Fruit fly (Drosophila melanogaster) whole organism, wandering third instar larva: ENCODE data around the gene CG15210.

Source experiments
- Abd-B ChIP-seq: fragments of >200 bp; optimal IDR thresholded peaks from 2 replicates; lab custom pipeline; 2017; ENCODE audit warnings: missing biosample characterization, missing genetic modification characterization
- OdsH ChIP-seq: fragments of 200-800 bp; sonication (Bioruptor generic); optimal IDR thresholded peaks from 2 replicates; lab custom pipeline; 2016; ENCODE audit warnings: missing biosample characterization, mild to moderate bottlenecking, missing genetic modification characterization
- foxo ChIP-seq, 2 experiments: fragments of 200-800 bp; sonication (Bioruptor generic); optimal IDR thresholded peaks; 2 replicates in 1 of 2; 3 replicates in 1 of 2; lab custom pipeline; 2016 to 2017; ENCODE audit warnings: missing biosample characterization in 2 of 2, missing genetic modification characterization in 2 of 2
- h ChIP-seq: fragments of 200-800 bp; sonication (Bioruptor generic); optimal IDR thresholded peaks from 3 replicates; lab custom pipeline; 2016; ENCODE audit warnings: missing biosample characterization, mild to moderate bottlenecking, missing genetic modification characterization
- jim ChIP-seq: fragments of 175-275, 200-325 bp; sonication (Bioruptor generic); optimal IDR thresholded peaks from 2 replicates; lab custom pipeline; 2016; ENCODE audit warnings: missing biosample characterization, mild to moderate bottlenecking, missing genetic modification characterization
- lola ChIP-seq: fragments of >200 bp; optimal IDR thresholded peaks from 2 replicates; lab custom pipeline; 2017; ENCODE audit warnings: missing biosample characterization, missing genetic modification characterization
- sage ChIP-seq: fragments of 200-800 bp; sonication (Bioruptor generic); optimal IDR thresholded peaks from 2 replicates; lab custom pipeline; 2016; ENCODE audit warnings: missing biosample characterization, mild to moderate bottlenecking, missing genetic modification characterization

DNA sequence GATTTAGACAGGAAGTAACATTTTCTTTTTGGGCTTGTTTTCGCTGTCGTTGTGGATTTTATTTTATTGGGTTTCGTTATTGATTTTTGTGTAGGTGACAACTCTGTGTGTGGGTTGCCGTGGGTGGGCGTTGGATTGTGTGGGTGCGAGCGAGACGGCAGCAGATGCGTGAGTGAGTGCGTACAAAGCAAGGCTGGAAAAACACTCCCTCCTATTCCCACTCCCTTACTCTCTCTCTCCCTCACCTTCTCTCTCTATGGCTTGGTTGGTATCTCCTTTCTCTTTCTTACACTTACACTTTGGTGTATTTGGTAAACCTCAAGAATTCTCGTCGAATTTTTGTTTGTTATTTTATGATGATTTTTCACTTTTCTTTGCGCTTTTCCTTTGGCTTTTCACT lies 16.9 kb upstream of the CG15210 start:
- TF ChIP-seq lola (GFP tag; lab: Kevin White, UChicago) (no peak), Abd-B (GFP tag; lab: Kevin White, UChicago) (no peak), OdsH (GFP tag; lab: Kevin White, UChicago) (no peak), h (GFP tag; lab: Kevin White, UChicago) (no peak), foxo (GFP tag; optimal IDR thresholded peaks at IDR 0.05; lab: Kevin White, UChicago) (no peak), jim (no peak), sage (no peak)
